Fruit fly (Drosophila melanogaster) whole organism, embryonic: ENCODE data around the gene CG12115.

Source experiments
- ATbp ChIP-seq: fragments of 200-800 bp; sonication (Bioruptor generic); optimal IDR thresholded peaks from 2 replicates; lab custom pipeline; 2017; ENCODE audit warnings: missing biosample characterization, mild to moderate bottlenecking, missing genetic modification characterization, missing genetic modification reagents
- Aef1 ChIP-seq: fragments of 200-800 bp; sonication (Bioruptor generic); IDR thresholded peaks from 3 replicates; pipeline ENCODE4 v1.3.6; 2022; ENCODE audit warnings: missing biosample characterization, missing genetic modification characterization
- Awh ChIP-seq: fragments of 200-800 bp; sonication (Bioruptor generic); IDR thresholded peaks from 2 replicates; pipeline ENCODE4, ENCODE4 v1.3.6; 2022; ENCODE audit warnings: missing biosample characterization, missing genetic modification characterization
- C15 ChIP-seq: fragments of 200-800 bp; sonication (Bioruptor generic); IDR thresholded peaks from 3 replicates; pipeline ENCODE4 v1.3.6; 2022; ENCODE audit warnings: missing biosample characterization, missing genetic modification characterization
- CG11504 ChIP-seq: fragments of 200-800 bp; sonication (Bioruptor generic); optimal IDR thresholded peaks from 3 replicates; lab custom pipeline; 2019; ENCODE audit warnings: missing biosample characterization, mild to moderate bottlenecking, missing genetic modification characterization, moderate library complexity
- CG1233 ChIP-seq: fragments of 200-800 bp; sonication (Bioruptor generic); optimal IDR thresholded peaks from 4 replicates; lab custom pipeline; 2018; ENCODE audit warnings: missing biosample characterization, mild to moderate bottlenecking, missing genetic modification characterization
- CG16863 ChIP-seq: fragments of 200-800 bp; sonication (Bioruptor generic); optimal IDR thresholded peaks from 3 replicates; lab custom pipeline; 2016; ENCODE audit warnings: missing biosample characterization, missing genetic modification characterization
- CG17328 ChIP-seq: fragments of 200-800 bp; sonication (Bioruptor generic); IDR thresholded peaks from 2 replicates; pipeline ENCODE4 v1.3.6; 2022; ENCODE audit warnings: missing biosample characterization, missing genetic modification characterization
- CG17359 ChIP-seq: fragments of 200-800 bp; sonication (Bioruptor generic); optimal IDR thresholded peaks from 3 replicates; lab custom pipeline; 2018; ENCODE audit warnings: missing biosample characterization, mild to moderate bottlenecking, missing genetic modification characterization, moderate library complexity
- CG17912 ChIP-seq: fragments of 200-800 bp; sonication (Bioruptor generic); optimal IDR thresholded peaks from 2 replicates; lab custom pipeline; 2018; ENCODE audit warnings: missing biosample characterization, mild to moderate bottlenecking, missing genetic modification characterization
- CG18262 ChIP-seq: fragments of 200-800 bp; optimal IDR thresholded peaks from 3 replicates; lab custom pipeline; 2019; ENCODE audit warnings: missing biosample characterization, mild to moderate bottlenecking, missing genetic modification characterization, moderate library complexity
- CG18764 ChIP-seq: fragments of 200-800 bp; sonication (Bioruptor generic); optimal IDR thresholded peaks from 3 replicates; lab custom pipeline; 2016; ENCODE audit warnings: missing biosample characterization, missing genetic modification characterization
- CG31441 ChIP-seq: fragments of 200-800 bp; sonication (Bioruptor generic); IDR thresholded peaks from 2 replicates; pipeline ENCODE4 v1.3.6; 2022; ENCODE audit warnings: missing biosample characterization, missing genetic modification characterization
- CG3281 ChIP-seq: fragments of 200-800 bp; sonication (Bioruptor generic); optimal IDR thresholded peaks from 3 replicates; lab custom pipeline; 2017; ENCODE audit warnings: missing biosample characterization, mild to moderate bottlenecking, missing genetic modification characterization
- CG43689 ChIP-seq: fragments of 200-800 bp; sonication (Bioruptor generic); IDR thresholded peaks from 2 replicates; pipeline ENCODE4 v1.3.6; 2022; ENCODE audit warnings: missing biosample characterization, missing genetic modification characterization
- CG5245 ChIP-seq: fragments of 200-800 bp; sonication (Bioruptor generic); optimal IDR thresholded peaks from 3 replicates; lab custom pipeline; 2016; ENCODE audit warnings: missing biosample characterization, missing genetic modification characterization
- CG6683 ChIP-seq: fragments of 200-800 bp; sonication (Bioruptor generic); optimal IDR thresholded peaks from 2 replicates; lab custom pipeline; 2017; ENCODE audit warnings: missing biosample characterization, mild to moderate bottlenecking, missing genetic modification characterization, missing genetic modification reagents
- CG9817 ChIP-seq: fragments of 200-800 bp; sonication (Bioruptor generic); optimal IDR thresholded peaks from 2 replicates; lab custom pipeline; 2018; ENCODE audit warnings: missing biosample characterization, mild to moderate bottlenecking, missing genetic modification characterization, moderate library complexity
- Camta ChIP-seq: fragments of 200-800 bp; sonication (Bioruptor generic); optimal IDR thresholded peaks from 2 replicates; lab custom pipeline; 2016; ENCODE audit warnings: missing biosample characterization, missing genetic modification characterization
- D19A ChIP-seq: fragments of 200-800 bp; optimal IDR thresholded peaks from 3 replicates; lab custom pipeline; 2019; ENCODE audit warnings: missing biosample characterization, mild to moderate bottlenecking, missing genetic modification characterization, moderate library complexity
- D19B ChIP-seq: fragments of 200-800 bp; sonication (Bioruptor generic); optimal IDR thresholded peaks from 2 replicates; lab custom pipeline; 2017; ENCODE audit warnings: missing biosample characterization, mild to moderate bottlenecking, missing genetic modification characterization
- Fer2 ChIP-seq: fragments of 200-800 bp; sonication (Bioruptor generic); optimal IDR thresholded peaks from 2 replicates; lab custom pipeline; 2018; ENCODE audit warnings: missing biosample characterization, mild to moderate bottlenecking, missing genetic modification characterization, moderate library complexity
- Gug ChIP-seq: fragments of 200-800 bp; sonication (Bioruptor generic); IDR thresholded peaks from 4 replicates; pipeline ENCODE4 v1.3.6; 2022; ENCODE audit warnings: missing biosample characterization, missing genetic modification characterization
- HmgD ChIP-seq: fragments of 200-800 bp; sonication (Bioruptor generic); optimal IDR thresholded peaks from 3 replicates; lab custom pipeline; 2016; ENCODE audit warnings: missing biosample characterization, missing genetic modification characterization
- Hr78 ChIP-seq, 2 experiments: fragments of 200-800 bp in 1 of 2; fragments of >200 bp in 1 of 2; sonication (Bioruptor generic) in 1 of 2; optimal IDR thresholded peaks; 2 replicates each; lab custom pipeline; 2017 to 2019; ENCODE audit warnings: missing biosample characterization in 2 of 2, missing genetic modification characterization in 2 of 2, mild to moderate bottlenecking in 1 of 2, moderate library complexity in 1 of 2
- Lhr ChIP-seq: fragments of 200-800 bp; sonication (Bioruptor generic); optimal IDR thresholded peaks from 3 replicates; lab custom pipeline; 2017; ENCODE audit warnings: mild to moderate bottlenecking, missing biosample characterization, missing genetic modification reagents, missing genetic modification characterization
- MTF-1 ChIP-seq: fragments of 200-800 bp; sonication (Bioruptor generic); optimal IDR thresholded peaks from 2 replicates; lab custom pipeline; 2018; ENCODE audit warnings: missing biosample characterization, mild to moderate bottlenecking, missing genetic modification characterization, borderline replicate concordance
- NFAT ChIP-seq: fragments of 200-800 bp; sonication (Bioruptor generic); IDR thresholded peaks from 2 replicates; pipeline ENCODE4 v1.3.6; 2022; ENCODE audit warnings: missing biosample characterization, missing genetic modification characterization
- Oli ChIP-seq: fragments of 200-800 bp; sonication (Bioruptor generic); optimal IDR thresholded peaks from 2 replicates; lab custom pipeline; 2018; ENCODE audit warnings: missing biosample characterization, mild to moderate bottlenecking, missing genetic modification characterization, moderate library complexity
- PHDP ChIP-seq: fragments of 200-800 bp; sonication (Bioruptor generic); optimal IDR thresholded peaks from 3 replicates; lab custom pipeline; 2018; ENCODE audit warnings: missing biosample characterization, mild to moderate bottlenecking, missing genetic modification characterization, moderate library complexity
- Pdp1 ChIP-seq, 2 experiments: fragments of 200-800 bp; sonication (Bioruptor generic); optimal IDR thresholded peaks; 3 replicates each; lab custom pipeline; 2016; ENCODE audit warnings: missing biosample characterization in 2 of 2, missing genetic modification characterization in 2 of 2, mild to moderate bottlenecking in 1 of 2, moderate library complexity in 1 of 2
- amos ChIP-seq: fragments of 200-800 bp; sonication (Bioruptor generic); IDR thresholded peaks from 2 replicates; pipeline ENCODE4 v1.3.6; 2022; ENCODE audit warnings: missing biosample characterization, missing genetic modification characterization; ENCODE audit not compliant: partially characterized antibody
- ato ChIP-seq: fragments of 200-800 bp; sonication (Bioruptor generic); IDR thresholded peaks from 2 replicates; pipeline ENCODE4 v1.3.6; 2022; ENCODE audit warnings: missing biosample characterization, missing genetic modification characterization; ENCODE audit not compliant: partially characterized antibody
- az2 ChIP-seq: fragments of 200-800 bp; sonication (Bioruptor generic); optimal IDR thresholded peaks from 3 replicates; lab custom pipeline; 2016; ENCODE audit warnings: missing biosample characterization, missing genetic modification characterization
- bbx ChIP-seq: fragments of 200-800 bp; sonication (Bioruptor generic); IDR thresholded peaks from 2 replicates; pipeline ENCODE4 v1.3.6; 2022; ENCODE audit warnings: missing biosample characterization, missing genetic modification characterization; ENCODE audit not compliant: partially characterized antibody
- cato ChIP-seq: fragments of 200-800 bp; sonication (Bioruptor generic); optimal IDR thresholded peaks from 2 replicates; lab custom pipeline; 2016; ENCODE audit warnings: missing biosample characterization, missing genetic modification characterization, borderline replicate concordance
- disco-r ChIP-seq: fragments of 200-800 bp; sonication (Bioruptor generic); optimal IDR thresholded peaks from 2 replicates; lab custom pipeline; 2016; ENCODE audit warnings: missing biosample characterization, missing genetic modification characterization
- dmrt99B ChIP-seq: fragments of 200-800 bp; sonication (Bioruptor generic); optimal IDR thresholded peaks from 2 replicates; lab custom pipeline; 2018; ENCODE audit warnings: missing biosample characterization, mild to moderate bottlenecking, missing genetic modification characterization, moderate library complexity
- esg ChIP-seq: fragments of 200-800 bp; sonication (Bioruptor generic); conservative IDR thresholded peaks from 2 replicates; pipeline ENCODE4 v1.3.6; 2022; ENCODE audit warnings: missing biosample characterization, missing genetic modification characterization
- jumu ChIP-seq: fragments of 200-800 bp; sonication (Bioruptor generic); optimal IDR thresholded peaks from 3 replicates; lab custom pipeline; 2016; ENCODE audit warnings: missing biosample characterization, missing genetic modification characterization
- pho ChIP-seq: fragments of 200-800 bp; sonication (Bioruptor generic); optimal IDR thresholded peaks from 2 replicates; lab custom pipeline; 2016; ENCODE audit warnings: missing biosample characterization, missing genetic modification characterization
- pita ChIP-seq: fragments of 200-800 bp; sonication (Bioruptor generic); optimal IDR thresholded peaks from 2 replicates; lab custom pipeline; 2017; ENCODE audit warnings: missing biosample characterization, mild to moderate bottlenecking, missing genetic modification characterization
- prd ChIP-seq, 3 experiments: fragments of >200 bp in 2 of 3; fragments of 200-800 bp in 1 of 3; sonication (Bioruptor generic) in 1 of 3; optimal IDR thresholded peaks in 2 of 3; IDR thresholded peaks in 1 of 3; 2 replicates in 2 of 3; 3 replicates in 1 of 3; pipeline versions ENCODE4 v1.3.6 to Lab custom; 2017 to 2022; ENCODE audit warnings: missing biosample characterization in 1 of 3, missing genetic modification characterization in 1 of 3
- row ChIP-seq: fragments of 200-800 bp; sonication (Bioruptor generic); IDR thresholded peaks from 3 replicates; pipeline ENCODE4 v1.3.6; 2022; ENCODE audit warnings: missing biosample characterization, missing genetic modification characterization
- slp2 ChIP-seq: fragments of 200-800 bp; sonication (Bioruptor generic); optimal IDR thresholded peaks from 2 replicates; lab custom pipeline; 2016; ENCODE audit warnings: missing biosample characterization, missing genetic modification characterization
- ssp ChIP-seq: fragments of 200-800 bp; sonication (Bioruptor generic); IDR thresholded peaks from 2 replicates; pipeline ENCODE4 v1.3.6; 2022; ENCODE audit warnings: missing biosample characterization, missing genetic modification characterization
- trh ChIP-seq: fragments of 200-800 bp; sonication (Bioruptor generic); optimal IDR thresholded peaks from 2 replicates; lab custom pipeline; 2016; ENCODE audit warnings: missing biosample characterization, missing genetic modification characterization
- wdn ChIP-seq: fragments of 200-800 bp; sonication (Bioruptor generic); IDR thresholded peaks from 2 replicates; pipeline ENCODE4 v1.3.6; 2022; ENCODE audit warnings: missing biosample characterization, missing genetic modification characterization
- zfh1 ChIP-seq: fragments of 200-800 bp; sonication (Bioruptor generic); IDR thresholded peaks from 3 replicates; pipeline ENCODE4 v1.3.6; 2022; ENCODE audit warnings: missing biosample characterization, missing genetic modification characterization

CG12115 gene

DNA sequence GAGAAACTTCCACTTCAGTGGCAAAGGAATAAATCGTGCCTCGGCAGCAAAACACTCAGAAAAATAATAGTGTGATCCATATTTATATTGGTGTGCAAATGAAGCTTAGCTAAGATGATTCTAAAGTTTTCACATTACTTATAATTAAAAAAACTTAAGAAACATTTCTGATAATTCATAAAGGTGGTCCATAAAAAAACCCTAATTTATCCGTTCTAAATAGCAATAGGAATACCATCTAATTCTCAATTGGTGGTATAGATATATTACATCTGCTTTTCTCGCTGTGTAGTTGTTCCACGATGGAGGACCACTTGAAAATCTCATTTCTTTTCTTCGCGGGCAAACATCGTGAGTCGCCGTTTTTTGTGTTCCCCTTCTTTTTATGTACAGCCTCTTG, 35.3 kb downstream of the CG12115 start (continued):
- TF ChIP-seq Awh (GFP tag; lab: Robert Waterston, UW): peak; percentile 17; the same call in 1 of the 2 replicates
- peak; percentile 68 for TF ChIP-seq D19A
- TF ChIP-seq Gug (GFP tag; lab: Robert Waterston, UW): no peak
- peak; percentile 63 for TF ChIP-seq CG3281
- peak; percentile 38 for TF ChIP-seq Camta (GFP tag; lab: Kevin White, UChicago)
- 0 out of 2 replicates have a peak, but pooled peaks have one; percentile 16 for TF ChIP-seq ssp
- TF ChIP-seq CG17328 (GFP tag; lab: Robert Waterston, UW): 0 out of 2 replicates have a peak, but pooled peaks have one; percentile 16
- TF ChIP-seq dmrt99B (tag; lab: Kevin White, UChicago): peak; percentile 73
- TF ChIP-seq Pdp1 (GFP tag; optimal IDR thresholded peaks at IDR 0.05; lab: Kevin White, UChicago): peak in 1 of 2 experiments; percentile 24
- peak; percentile 44 for TF ChIP-seq CG18764
- TF ChIP-seq ato: no peak
- TF ChIP-seq CG18262: peak; percentile 74
- peak; percentile 38; the same call in 1 of the 2 replicates for TF ChIP-seq esg (GFP tag; lab: Robert Waterston, UW)
- TF ChIP-seq PHDP (tag; lab: Kevin White, UChicago): peak; percentile 47
- TF ChIP-seq Hr78 (GFP tag; optimal IDR thresholded peaks at IDR 0.05; lab: Kevin White, UChicago): peak in 1 of 2 experiments; percentile 3
- peak; percentile 72 for TF ChIP-seq CG11504 (tag; lab: Kevin White, UChicago)
- TF ChIP-seq CG17912: no peak
- peak; percentile 71 for TF ChIP-seq row
- TF ChIP-seq wdn: no peak
- peak; percentile 29 for TF ChIP-seq D19B (GFP tag; lab: Kevin White, UChicago)
- no peak for TF ChIP-seq zfh1
- peak; percentile 69 for TF ChIP-seq CG17359 (tag; lab: Kevin White, UChicago)
- peak; percentile 7 for TF ChIP-seq cato
- TF ChIP-seq CG43689 (GFP tag; lab: Robert Waterston, UW): no peak
- TF ChIP-seq CG6683 (GFP tag; lab: Kevin White, UChicago): peak; percentile 9
- TF ChIP-seq slp2: peak; percentile 32
- peak; percentile 40; the same call in 1 of the 3 replicates for TF ChIP-seq Aef1 (GFP tag; lab: Robert Waterston, UW)
- peak; percentile 67 for TF ChIP-seq Oli
- TF ChIP-seq HmgD (GFP tag; lab: Kevin White, UChicago): no peak
- peak; percentile 7 for TF ChIP-seq CG5245 (GFP tag; lab: Kevin White, UChicago)
- peak; percentile 23 for TF ChIP-seq Fer2 (tag; lab: Kevin White, UChicago)
- no peak for TF ChIP-seq amos (GFP tag; lab: Robert Waterston, UW)
- TF ChIP-seq CG1233 (GFP tag; lab: Kevin White, UChicago): peak; percentile 40
- peak; percentile 8 for TF ChIP-seq MTF-1 (GFP tag; lab: Kevin White, UChicago)
- TF ChIP-seq C15: no peak
- TF ChIP-seq CG9817: peak; percentile 55
- TF ChIP-seq NFAT: no peak
- peak; percentile 36 for TF ChIP-seq CG16863 (GFP tag; lab: Kevin White, UChicago)
- peak; percentile 14 for TF ChIP-seq trh (GFP tag; lab: Kevin White, UChicago)
- peak; percentile 25; the same call in 1 of the 2 replicates for TF ChIP-seq CG31441 (GFP tag; lab: Robert Waterston, UW)
- TF ChIP-seq prd (optimal IDR thresholded peaks at IDR 0.05; lab: Kevin White, UChicago): no peak
- peak; percentile 43; the same call in 2 of the 3 replicates for TF ChIP-seq prd (GFP tag; IDR thresholded peaks at IDR 0.05; lab: Robert Waterston, UW)
- no peak for TF ChIP-seq pita
- peak; percentile 45 for TF ChIP-seq ATbp (GFP tag; lab: Kevin White, UChicago)
- peak; percentile 3 for TF ChIP-seq jumu (GFP tag; lab: Kevin White, UChicago)
- peak; percentile 25 for TF ChIP-seq pho
- TF ChIP-seq disco-r (GFP tag; lab: Kevin White, UChicago): no peak
- peak; percentile 28 for TF ChIP-seq az2 (GFP tag; lab: Kevin White, UChicago)
- no peak for TF ChIP-seq bbx (GFP tag; lab: Robert Waterston, UW)
- no peak for TF ChIP-seq Lhr (GFP tag; lab: Kevin White, UChicago)
